Worm (Caenorhabditis elegans) whole organism, midembryonic: Measurements from ENCODE around the gene comt-4.

Experiments
- T22C8.4 ChIP-seq: fragments of 200-800 bp; sonication (Bioruptor generic); IDR thresholded peaks from 2 replicates; pipeline ENCODE4 v1.3.6; 2022; ENCODE audit warnings: missing genetic modification characterization, missing compliant biosample characterization
- flt-1 ChIP-seq: fragments of 200-800 bp; sonication (Bioruptor generic); IDR thresholded peaks from 2 replicates; pipeline ENCODE4 v1.3.6; 2022; ENCODE audit warnings: missing genetic modification characterization, missing compliant biosample characterization
- ztf-29 ChIP-seq: fragments of 200-800 bp; sonication (Bioruptor generic); IDR thresholded peaks from 2 replicates; pipeline ENCODE4 v1.3.6; 2022; ENCODE audit warnings: missing genetic modification reagents, missing genetic modification characterization, missing compliant biosample characterization

ce11 chrV:2004659-2005058, 45.3 kb downstream of the comt-4 start, which contains the start of gene cysl-4:
- TF ChIP-seq ztf-29 (GFP tag; lab: Robert Waterston, UW) (no peak), flt-1 (GFP tag; lab: Robert Waterston, UW) (no peak), T22C8.4 (GFP tag; lab: Robert Waterston, UW) (no peak)
